Worm (Caenorhabditis elegans) whole organism, L4/young adult: ENCODE data around the gene stdh-2.

Source experiments
- W03F9.2 ChIP-seq: fragments of 150-350 bp; optimal IDR thresholded peaks from 2 replicates; lab custom pipeline; 2014; ENCODE audit warnings: missing biosample characterization, missing genetic modification characterization
- dao-5 ChIP-seq: sonication (generic microtip); optimal IDR thresholded peaks from 2 replicates; lab custom pipeline; 2016; ENCODE audit warnings: missing genotype, missing genetic modification characterization, moderate library complexity, missing compliant biosample characterization
- him-1 ChIP-seq: sonication (generic microtip); optimal IDR thresholded peaks from 2 replicates; lab custom pipeline; 2016; ENCODE audit warnings: missing genotype, missing genetic modification reagents, missing genetic modification characterization, missing compliant biosample characterization

DNA sequence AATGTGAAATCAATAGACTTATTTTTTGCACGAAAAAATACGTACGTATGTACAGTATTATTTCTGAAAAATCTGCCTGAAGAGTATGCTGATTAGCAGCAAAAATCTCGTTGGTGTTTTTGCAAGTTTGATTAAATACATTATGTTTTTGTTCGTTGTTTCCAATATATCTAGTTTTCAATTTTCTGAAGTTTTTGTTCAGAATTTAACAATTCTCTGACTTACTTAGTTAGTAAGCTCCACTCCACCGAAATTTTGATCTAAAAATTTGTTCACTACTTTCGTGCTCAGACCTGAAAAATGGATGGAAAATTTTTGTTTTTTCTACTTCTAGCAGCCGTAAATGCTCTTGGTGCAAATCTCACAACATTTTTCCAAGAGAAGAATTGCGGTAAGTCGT, 19.2 kb upstream of the stdh-2 start, which contains the start of gene irld-26:
- no peak for TF ChIP-seq W03F9.2 (tag; lab: Kevin White, UChicago)
- TF ChIP-seq him-1: no peak
- TF ChIP-seq dao-5 (tag; lab: Kevin White, UChicago): no peak
